Worm (Caenorhabditis elegans): ENCODE data around the gene F56D2.2.

Gene F56D2.2

ce11 chrIII:5601999-5602398 lies 14.9 kb downstream of the F56D2.2 start (continued):
- TF ChIP-seq M03D4.4 (tag; optimal IDR thresholded peaks at IDR 0.05) (peak; percentile 97), mep-1 (tag; optimal IDR thresholded peaks at IDR 0.05) (peak; percentile 47), hlh-1 (tag; optimal IDR thresholded peaks at IDR 0.05) (peak; percentile 70), sptf-1 (tag; optimal IDR thresholded peaks at IDR 0.05) (peak; percentile 96), unc-39 (tag; optimal IDR thresholded peaks at IDR 0.05) (peak; percentile 70)

- TF ChIP-seq ham-2 (GFP tag; optimal IDR thresholded peaks at IDR 0.05) (peak; percentile 60), zip-8 (tag; optimal IDR thresholded peaks at IDR 0.05) (no peak), lsy-2 (tag; optimal IDR thresholded peaks at IDR 0.05) (peak; percentile 49), mep-1 (tag; optimal IDR thresholded peaks at IDR 0.05) (peak; percentile 36), M03D4.4 (tag; optimal IDR thresholded peaks at IDR 0.05) (peak; percentile 17), nhr-2 (tag; optimal IDR thresholded peaks at IDR 0.05) (no peak), unc-62 (GFP tag; optimal IDR thresholded peaks at IDR 0.05) (no peak), tbx-8 (GFP tag; optimal IDR thresholded peaks at IDR 0.05) (no peak), lin-13 (tag; optimal IDR thresholded peaks at IDR 0.05) (no peak), ceh-39 (tag; optimal IDR thresholded peaks at IDR 0.05) (peak; percentile 72), unc-120 (tag; optimal IDR thresholded peaks at IDR 0.05; ENCODE audit: poor library complexity, severe bottlenecking) (peak; percentile 31), snpc-4 (tag; optimal IDR thresholded peaks at IDR 0.05) (no peak), drap-1 (GFP tag; optimal IDR thresholded peaks at IDR 0.05) (no peak), ceh-83 (GFP tag; optimal IDR thresholded peaks at IDR 0.05) (no peak), flh-1 (GFP tag; optimal IDR thresholded peaks at IDR 0.05) (no peak), nhr-28 (tag; optimal IDR thresholded peaks at IDR 0.05) (no peak), lin-32 (GFP tag; optimal IDR thresholded peaks at IDR 0.05) (no peak), ztf-11 (tag; optimal IDR thresholded peaks at IDR 0.05) (no peak), mls-2 (tag; optimal IDR thresholded peaks at IDR 0.05) (no peak), nhr-76 (tag; optimal IDR thresholded peaks at IDR 0.05) (no peak), blmp-1 (tag; optimal IDR thresholded peaks at IDR 0.05) (no peak), ceh-43 (GFP tag; optimal IDR thresholded peaks at IDR 0.05) (no peak), sem-2 (GFP tag; optimal IDR thresholded peaks at IDR 0.05) (no peak), mab-5 (tag; optimal IDR thresholded peaks at IDR 0.05) (no peak), elt-3 (tag; optimal IDR thresholded peaks at IDR 0.05) (no peak), unc-39 (tag; optimal IDR thresholded peaks at IDR 0.05) (no peak), pha-4 (tag; optimal IDR thresholded peaks at IDR 0.05) (peak; percentile 71), elt-1 (tag; optimal IDR thresholded peaks at IDR 0.05; ENCODE audit: borderline replicate concordance, insufficient read depth) (no peak), cnd-1 (tag; optimal IDR thresholded peaks at IDR 0.05) (no peak), hlh-1 (tag; optimal IDR thresholded peaks at IDR 0.05) (peak; percentile 3), sptf-1 (tag; optimal IDR thresholded peaks at IDR 0.05) (peak; percentile 58), nhr-12 (tag; optimal IDR thresholded peaks at IDR 0.05) (no peak), nhr-237 (tag; optimal IDR thresholded peaks at IDR 0.05) (peak; percentile 34), bed-3 (GFP tag; optimal IDR thresholded peaks at IDR 0.05) (no peak), ces-1 (GFP tag; optimal IDR thresholded peaks at IDR 0.05) (no peak)
Measured at ce11 chrIII:5603439-5603986, 16.4 kb downstream of the F56D2.2 start, which contains the start of gene madf-11. TSS of gene madf-11 (minus strand) at chrIII:5603489.

ce11 chrIII:5604080-5604479 lies 17.0 kb downstream of the F56D2.2 start, which contains the start of gene xnd-1:
TSS of gene xnd-1 (plus strand) at chrIII:5604460.
- no peak for TF ChIP-seq drap-1 (GFP tag; optimal IDR thresholded peaks at IDR 0.05)

ce11 chrIII:5610276-5610675 lies 23.2 kb downstream of the F56D2.2 start, which contains the start of gene C05D2.8:
TSS of gene C05D2.8 (minus strand) at chrIII:5610346.
- no peak for TF ChIP-seq nhr-2 (tag; optimal IDR thresholded peaks at IDR 0.05)
- no peak for TF ChIP-seq mep-1 (tag; optimal IDR thresholded peaks at IDR 0.05)
- TF ChIP-seq unc-62 (GFP tag; optimal IDR thresholded peaks at IDR 0.05) = no peak
- no peak for TF ChIP-seq ham-2 (GFP tag; optimal IDR thresholded peaks at IDR 0.05)
- TF ChIP-seq lin-13 (tag; optimal IDR thresholded peaks at IDR 0.05) = no peak
- TF ChIP-seq M03D4.4 (tag; optimal IDR thresholded peaks at IDR 0.05) = no peak
- TF ChIP-seq bed-3 (GFP tag; optimal IDR thresholded peaks at IDR 0.05) = no peak
- TF ChIP-seq hlh-1 (tag; optimal IDR thresholded peaks at IDR 0.05) = no peak
- TF ChIP-seq nhr-76 (tag; optimal IDR thresholded peaks at IDR 0.05) = no peak
- TF ChIP-seq unc-39 (tag; optimal IDR thresholded peaks at IDR 0.05) = no peak
- no peak for TF ChIP-seq drap-1 (GFP tag; optimal IDR thresholded peaks at IDR 0.05)
- TF ChIP-seq sptf-1 (tag; optimal IDR thresholded peaks at IDR 0.05) = no peak
- TF ChIP-seq unc-120 (tag; optimal IDR thresholded peaks at IDR 0.05; ENCODE audit: poor library complexity, severe bottlenecking) = no peak
- no peak for TF ChIP-seq ceh-83 (GFP tag; optimal IDR thresholded peaks at IDR 0.05)
- no peak for TF ChIP-seq mls-2 (tag; optimal IDR thresholded peaks at IDR 0.05)
- no peak for TF ChIP-seq nhr-28 (tag; optimal IDR thresholded peaks at IDR 0.05)
